Worm (Caenorhabditis elegans) whole organism, L4/young adult: ENCODE results near the gene ZK154.1.

Source experiments
- W03F9.2 ChIP-seq: fragments of 150-350 bp; optimal IDR thresholded peaks from 2 replicates; lab custom pipeline; 2014; ENCODE audit warnings: missing biosample characterization, missing genetic modification characterization
- dao-5 ChIP-seq: sonication (generic microtip); optimal IDR thresholded peaks from 2 replicates; lab custom pipeline; 2016; ENCODE audit warnings: missing genotype, missing genetic modification characterization, moderate library complexity, missing compliant biosample characterization
- him-1 ChIP-seq: sonication (generic microtip); optimal IDR thresholded peaks from 2 replicates; lab custom pipeline; 2016; ENCODE audit warnings: missing genotype, missing genetic modification reagents, missing genetic modification characterization, missing compliant biosample characterization

ce11 chrX:7745386-7745785, 34.0 kb upstream of the ZK154.1 start:
- no peak for TF ChIP-seq him-1 (tag; lab: Kevin White, UChicago)
- TF ChIP-seq W03F9.2 (tag; lab: Kevin White, UChicago), result no peak
- TF ChIP-seq dao-5 (tag; lab: Kevin White, UChicago), result no peak
